Worm (Caenorhabditis elegans) whole organism, L2 larva: ENCODE results near the gene ceh-76.

ENCODE experiments used
- elt-1 ChIP-seq: fragments of 150-350 bp; optimal IDR thresholded peaks from 2 replicates; lab custom pipeline; 2014; ENCODE audit warnings: missing biosample characterization, missing genetic modification characterization
- ztf-11 ChIP-seq: sonication (generic microtip); optimal IDR thresholded peaks from 2 replicates; lab custom pipeline; 2017; ENCODE audit warnings: missing biosample characterization, missing genetic modification characterization

DNA sequence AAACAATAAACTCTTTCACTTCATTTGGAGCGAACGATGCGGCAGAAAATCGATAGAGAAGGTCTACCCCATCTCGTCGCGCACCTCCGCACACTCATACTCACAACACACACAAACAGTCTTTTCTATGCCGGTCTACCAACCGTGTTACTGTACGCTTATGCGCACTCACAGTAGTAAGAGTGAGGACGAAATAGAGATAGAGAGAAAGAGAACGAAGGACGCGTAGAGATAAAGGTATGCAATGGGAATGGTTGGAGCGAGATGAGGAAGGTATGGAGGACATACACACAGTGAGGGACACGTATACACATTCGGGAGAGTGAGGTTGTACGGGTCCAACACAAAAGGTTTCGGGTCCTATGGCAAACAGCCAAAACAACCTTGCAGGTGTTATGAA is 15.7 kb downstream of the ceh-76 start:
- TF ChIP-seq elt-1 (tag; lab: Kevin White, UChicago) = no peak
- no peak for TF ChIP-seq ztf-11 (tag; lab: Kevin White, UChicago)
